Worm (Caenorhabditis elegans) whole organism, early embryonic: ENCODE data around the gene tat-2.

ENCODE experiments used
- ama-1 ChIP-seq: fragments of 150-350 bp; optimal IDR thresholded peaks from 2 replicates; lab custom pipeline; 2014
- ceh-13 ChIP-seq: fragments of 200-800 bp; sonication (Bioruptor generic); optimal IDR thresholded peaks from 2 replicates; lab custom pipeline; 2018; ENCODE audit warnings: mild to moderate bottlenecking, missing genetic modification characterization, missing compliant biosample characterization
- ets-7 ChIP-seq: sonication (generic microtip); optimal IDR thresholded peaks from 2 replicates; lab custom pipeline; 2016; ENCODE audit warnings: missing genotype, missing genetic modification characterization, missing compliant biosample characterization
- flt-1 ChIP-seq: fragments of 200-800 bp; sonication (Bioruptor generic); IDR thresholded peaks from 2 replicates; pipeline ENCODE4 v1.3.6; 2022; ENCODE audit warnings: missing genetic modification characterization, missing compliant biosample characterization
- hmbx-1 ChIP-seq: sonication (generic microtip); optimal IDR thresholded peaks from 2 replicates; lab custom pipeline; 2016; ENCODE audit warnings: mild to moderate bottlenecking, missing genetic modification characterization, missing compliant biosample characterization
- hnd-1 ChIP-seq: sonication (generic microtip); optimal IDR thresholded peaks from 2 replicates; lab custom pipeline; 2016; ENCODE audit warnings: missing genetic modification characterization, missing compliant biosample characterization
- pes-1 ChIP-seq: fragments of 200-800 bp; sonication (Bioruptor generic); IDR thresholded peaks from 2 replicates; pipeline ENCODE4 v1.3.6; 2022; ENCODE audit warnings: missing genetic modification reagents, missing genetic modification characterization, missing compliant biosample characterization
- scrt-1 ChIP-seq: fragments of 200-800 bp; sonication (Bioruptor generic); IDR thresholded peaks from 2 replicates; pipeline ENCODE4 v1.3.6; 2022; ENCODE audit warnings: missing genetic modification characterization, missing compliant biosample characterization
- sea-1 ChIP-seq: fragments of 200-800 bp; sonication (Bioruptor generic); conservative IDR thresholded peaks from 2 replicates; pipeline ENCODE4 v1.3.6; 2022; ENCODE audit warnings: missing genetic modification characterization, missing compliant biosample characterization
- tbx-11 ChIP-seq: fragments of 200-800 bp; sonication (Bioruptor generic); IDR thresholded peaks from 2 replicates; pipeline ENCODE4 v1.3.6; 2022; ENCODE audit warnings: missing genetic modification characterization, missing compliant biosample characterization
- tra-4 ChIP-seq: sonication (generic microtip); optimal IDR thresholded peaks from 2 replicates; lab custom pipeline; 2017; ENCODE audit warnings: missing genetic modification characterization, missing compliant biosample characterization

- TF ChIP-seq ets-7 (tag; lab: Kevin White, UChicago) (no peak), hmbx-1 (tag; lab: Kevin White, UChicago) (no peak), pes-1 (GFP tag; lab: Robert Waterston, UW) (no peak), ceh-13 (GFP tag; lab: Kevin White, UChicago) (no peak), hnd-1 (tag; lab: Kevin White, UChicago) (no peak), scrt-1 (GFP tag; lab: Robert Waterston, UW) (no peak), flt-1 (GFP tag; lab: Robert Waterston, UW) (no peak), sea-1 (GFP tag; lab: Robert Waterston, UW) (no peak), tra-4 (tag; lab: Kevin White, UChicago) (no peak), ama-1 (lab: Kevin White, UChicago) (no peak), tbx-11 (GFP tag; lab: Robert Waterston, UW) (no peak)
These were observed 34.8 kb downstream of the tat-2 start, which contains the start of gene srw-95 for ce11 chrIV:4811863-4812262.
